Worm (Caenorhabditis elegans): ENCODE data around the gene gldi-11.

DNA sequence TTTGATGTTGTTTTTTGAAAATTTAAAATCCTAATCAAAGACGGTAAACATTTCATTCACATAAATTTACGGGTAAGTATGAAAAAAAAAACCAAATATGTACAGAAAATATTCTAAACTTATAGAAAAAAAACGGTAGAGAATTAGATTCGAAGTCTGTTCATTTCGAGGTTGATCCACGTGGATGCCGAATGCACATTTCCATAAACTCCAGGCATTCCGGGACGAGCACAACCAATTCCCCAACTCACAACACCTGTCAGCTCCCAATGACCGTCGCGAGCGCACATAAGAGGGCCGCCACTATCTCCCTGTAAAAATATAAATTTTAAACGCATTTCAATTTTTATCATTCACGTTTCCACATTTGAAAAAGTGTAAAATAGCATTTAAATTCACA, 2.5 kb upstream of the gldi-11 start:
- TF ChIP-seq nhr-77 (tag; optimal IDR thresholded peaks at IDR 0.05): no peak
- TF ChIP-seq unc-39 (tag; optimal IDR thresholded peaks at IDR 0.05): no peak
- TF ChIP-seq egl-27 (tag; optimal IDR thresholded peaks at IDR 0.05): no peak
- TF ChIP-seq lin-39 (tag; optimal IDR thresholded peaks at IDR 0.05): no peak
- no peak for TF ChIP-seq hlh-11 (tag; optimal IDR thresholded peaks at IDR 0.05)
- TF ChIP-seq ama-1 (optimal IDR thresholded peaks at IDR 0.05): no peak
- peak; percentile 39 for TF ChIP-seq lin-38 (GFP tag; IDR thresholded peaks at IDR 0.05)
